Worm (Caenorhabditis elegans) whole organism, L4 larva: Measurements from ENCODE around the gene K11E4.1.

Source experiments
- F44E2.7 ChIP-seq: fragments of 200-800 bp; sonication (Bioruptor generic); IDR thresholded peaks from 2 replicates; pipeline ENCODE4 v2.1.2; 2022; ENCODE audit warnings: missing genetic modification characterization, missing compliant biosample characterization
- Y105C5A.15 ChIP-seq: fragments of 200-800 bp; sonication (Bioruptor generic); IDR thresholded peaks from 2 replicates; pipeline ENCODE4 v1.3.6; 2022; ENCODE audit warnings: missing genetic modification characterization, missing compliant biosample characterization
- Y48G9A.11 ChIP-seq: fragments of 200-800 bp; sonication (Bioruptor generic); IDR thresholded peaks from 2 replicates; pipeline ENCODE4 v1.3.6; 2022; ENCODE audit warnings: missing genetic modification reagents, missing genetic modification characterization, missing compliant biosample characterization
- Y5F2A.4 ChIP-seq: fragments of 200-800 bp; sonication (Bioruptor generic); optimal IDR thresholded peaks from 2 replicates; lab custom pipeline; 2018; ENCODE audit warnings: mild to moderate bottlenecking, missing genetic modification characterization, missing compliant biosample characterization
- attf-4 ChIP-seq: sonication (generic microtip); optimal IDR thresholded peaks from 3 replicates; lab custom pipeline; 2017; ENCODE audit warnings: missing biosample characterization, missing genetic modification characterization
- ceh-62 ChIP-seq: sonication (generic microtip); optimal IDR thresholded peaks from 2 replicates; lab custom pipeline; 2017; ENCODE audit warnings: missing biosample characterization, missing genetic modification characterization
- daf-16 ChIP-seq, 3 experiments: sonication (generic microtip); optimal IDR thresholded peaks; 2 replicates each; lab custom pipeline; 2016 to 2017; ENCODE audit warnings: missing genetic modification characterization in 3 of 3, missing genetic modification reagents in 3 of 3, mild to moderate bottlenecking in 2 of 3, missing compliant biosample characterization in 2 of 3, missing biosample characterization in 1 of 3, moderate library complexity in 1 of 3
- daf-19 ChIP-seq: fragments of 200-800 bp; sonication (Bioruptor generic); conservative IDR thresholded peaks from 2 replicates; pipeline ENCODE4 v1.3.6; 2022; ENCODE audit warnings: missing genetic modification characterization, missing compliant biosample characterization
- daf-8 ChIP-seq: fragments of 200-800 bp; sonication (Bioruptor generic); IDR thresholded peaks from 2 replicates; pipeline ENCODE4 v1.3.6; 2022; ENCODE audit warnings: missing genetic modification characterization, missing compliant biosample characterization
- dmd-8 ChIP-seq: fragments of 200-800 bp; sonication (Bioruptor generic); IDR thresholded peaks from 2 replicates; pipeline ENCODE4 v1.3.6; 2022; ENCODE audit warnings: missing genetic modification characterization, missing compliant biosample characterization
- dmd-9 ChIP-seq: fragments of 200-800 bp; sonication (Bioruptor generic); IDR thresholded peaks from 2 replicates; pipeline ENCODE4 v1.3.6; 2022; ENCODE audit warnings: missing genetic modification reagents, missing genetic modification characterization, missing compliant biosample characterization
- dpl-1 ChIP-seq: fragments of 150-350 bp; optimal IDR thresholded peaks from 2 replicates; lab custom pipeline; 2014; ENCODE audit warnings: missing biosample characterization, missing genetic modification reagents, missing genetic modification characterization
- duxl-1 ChIP-seq: sonication (generic microtip); optimal IDR thresholded peaks from 2 replicates; lab custom pipeline; 2016; ENCODE audit warnings: mild to moderate bottlenecking, missing genetic modification characterization, moderate library complexity, missing compliant biosample characterization; ENCODE audit not compliant: poor library complexity
- dve-1 ChIP-seq: sonication (generic microtip); optimal IDR thresholded peaks from 2 replicates; lab custom pipeline; 2017; ENCODE audit warnings: antibody characterized with exemption, mild to moderate bottlenecking, missing genetic modification characterization, missing compliant biosample characterization; ENCODE audit not compliant: insufficient read depth
- egl-27 ChIP-seq: sonication (generic microtip); optimal IDR thresholded peaks from 3 replicates; lab custom pipeline; 2017; ENCODE audit warnings: missing biosample characterization, missing genetic modification reagents, missing genetic modification characterization
- fkh-10 ChIP-seq: fragments of 150-350 bp; optimal IDR thresholded peaks from 2 replicates; lab custom pipeline; 2014; ENCODE audit warnings: missing biosample characterization, missing genetic modification reagents, missing genetic modification characterization
- fos-1 ChIP-seq: fragments of 150-350 bp; optimal IDR thresholded peaks from 2 replicates; lab custom pipeline; 2014; ENCODE audit warnings: missing biosample characterization, missing genetic modification characterization
- gei-8 ChIP-seq: fragments of 200-800 bp; sonication (Bioruptor generic); optimal IDR thresholded peaks from 2 replicates; lab custom pipeline; 2018; ENCODE audit warnings: mild to moderate bottlenecking, missing genetic modification characterization, missing compliant biosample characterization
- hlh-11 ChIP-seq: fragments of 200-800 bp; sonication (Bioruptor generic); optimal IDR thresholded peaks from 2 replicates; lab custom pipeline; 2018; ENCODE audit warnings: mild to moderate bottlenecking, missing genetic modification characterization, missing compliant biosample characterization
- hlh-30 ChIP-seq: sonication (generic microtip); optimal IDR thresholded peaks from 2 replicates; lab custom pipeline; 2017; ENCODE audit warnings: antibody characterized with exemption, mild to moderate bottlenecking, missing genetic modification characterization, missing compliant biosample characterization; ENCODE audit not compliant: insufficient read depth
- lim-7 ChIP-seq: fragments of 200-800 bp; sonication (Bioruptor generic); IDR thresholded peaks from 2 replicates; pipeline ENCODE4 v1.3.6; 2022; ENCODE audit warnings: missing genetic modification characterization, missing compliant biosample characterization
- lin-1 ChIP-seq: fragments of 200-800 bp; sonication (Bioruptor generic); IDR thresholded peaks from 2 replicates; pipeline ENCODE4 v1.3.6; 2022; ENCODE audit warnings: missing genetic modification reagents, missing genetic modification characterization, missing compliant biosample characterization
- lin-38 ChIP-seq: fragments of 200-800 bp; sonication (Bioruptor generic); IDR thresholded peaks from 2 replicates; pipeline ENCODE4 v1.3.6; 2022; ENCODE audit warnings: missing genetic modification reagents, missing genetic modification characterization, missing compliant biosample characterization
- mdt-29 ChIP-seq: fragments of 200-800 bp; sonication (Bioruptor generic); IDR thresholded peaks from 2 replicates; pipeline ENCODE4 v1.3.6; 2022; ENCODE audit warnings: missing genetic modification reagents, missing genetic modification characterization, missing compliant biosample characterization
- mes-2 ChIP-seq: sonication (generic microtip); optimal IDR thresholded peaks from 2 replicates; lab custom pipeline; 2016; ENCODE audit warnings: missing genotype, mild to moderate bottlenecking, missing genetic modification characterization, missing compliant biosample characterization; ENCODE audit not compliant: poor library complexity, severe bottlenecking
- mxl-3 ChIP-seq: fragments of 200-800 bp; sonication (Bioruptor generic); optimal IDR thresholded peaks from 2 replicates; lab custom pipeline; 2018; ENCODE audit warnings: mild to moderate bottlenecking, missing genetic modification characterization, missing compliant biosample characterization
- nhr-11 ChIP-seq: fragments of 150-350 bp; optimal IDR thresholded peaks from 2 replicates; lab custom pipeline; 2014; ENCODE audit warnings: missing biosample characterization, missing genetic modification characterization
- nhr-237 ChIP-seq: sonication (generic microtip); optimal IDR thresholded peaks from 2 replicates; lab custom pipeline; 2017; ENCODE audit warnings: missing biosample characterization, missing genetic modification characterization
- nhr-25 ChIP-seq: sonication (generic microtip); optimal IDR thresholded peaks from 2 replicates; lab custom pipeline; 2017; ENCODE audit warnings: missing genetic modification characterization, mild to moderate bottlenecking, missing compliant biosample characterization, antibody characterized with exemption, moderate library complexity, borderline replicate concordance; ENCODE audit not compliant: insufficient read depth
- nhr-28 ChIP-seq: fragments of 150-350 bp; optimal IDR thresholded peaks from 2 replicates; lab custom pipeline; 2014; ENCODE audit warnings: missing biosample characterization, missing genetic modification characterization
- nhr-42 ChIP-seq: fragments of 200-800 bp; sonication (Bioruptor generic); IDR thresholded peaks from 2 replicates; pipeline ENCODE4 v1.3.6; 2022; ENCODE audit warnings: missing genetic modification characterization, missing compliant biosample characterization
- nhr-48 ChIP-seq: sonication (generic microtip); optimal IDR thresholded peaks from 2 replicates; lab custom pipeline; 2016; ENCODE audit warnings: mild to moderate bottlenecking, missing genetic modification characterization, missing compliant biosample characterization
- nhr-6 ChIP-seq: fragments of 150-350 bp; optimal IDR thresholded peaks from 2 replicates; lab custom pipeline; 2014; ENCODE audit warnings: missing biosample characterization, missing genetic modification characterization
- pha-4 ChIP-seq, 2 experiments: fragments of 150-350 bp in 1 of 2; fragments of 200-800 bp in 1 of 2; sonication (Bioruptor generic) in 1 of 2; IDR thresholded peaks in 1 of 2; optimal IDR thresholded peaks in 1 of 2; 2 replicates each; pipeline versions ENCODE4 v1.3.6 to Lab custom; 2014 to 2022; ENCODE audit warnings: missing genetic modification characterization in 2 of 2, missing genetic modification reagents in 2 of 2, missing biosample characterization in 1 of 2, missing compliant biosample characterization in 1 of 2
- php-3 ChIP-seq: fragments of 200-800 bp; sonication (Bioruptor generic); IDR thresholded peaks from 2 replicates; pipeline ENCODE4 v1.3.6; 2022; ENCODE audit warnings: missing genetic modification reagents, missing genetic modification characterization, missing compliant biosample characterization
- rbr-2 ChIP-seq: sonication (generic microtip); optimal IDR thresholded peaks from 2 replicates; lab custom pipeline; 2016; ENCODE audit warnings: missing genotype, missing genetic modification characterization, missing compliant biosample characterization
- skn-1 ChIP-seq: fragments of 150-350 bp; optimal IDR thresholded peaks from 2 replicates; lab custom pipeline; 2014; ENCODE audit warnings: missing biosample characterization, missing genetic modification characterization
- spr-1 ChIP-seq: sonication (generic microtip); optimal IDR thresholded peaks from 2 replicates; lab custom pipeline; 2016; ENCODE audit warnings: mild to moderate bottlenecking, missing genetic modification characterization, missing compliant biosample characterization
- vab-7 ChIP-seq: fragments of 200-800 bp; sonication (Bioruptor generic); IDR thresholded peaks from 2 replicates; pipeline ENCODE4 v1.3.6; 2022; ENCODE audit warnings: missing genetic modification reagents, missing genetic modification characterization, missing compliant biosample characterization
- zfp-2 ChIP-seq: sonication (generic microtip); optimal IDR thresholded peaks from 2 replicates; lab custom pipeline; 2016; ENCODE audit warnings: mild to moderate bottlenecking, missing genetic modification characterization, missing compliant biosample characterization
- zip-2 ChIP-seq: fragments of 150-350 bp; optimal IDR thresholded peaks from 2 replicates; lab custom pipeline; 2014; ENCODE audit warnings: missing biosample characterization, missing genetic modification characterization
- ztf-11 ChIP-seq: fragments of 150-350 bp; optimal IDR thresholded peaks from 2 replicates; lab custom pipeline; 2014; ENCODE audit warnings: missing biosample characterization, missing genetic modification characterization

K11E4.1 gene

DNA sequence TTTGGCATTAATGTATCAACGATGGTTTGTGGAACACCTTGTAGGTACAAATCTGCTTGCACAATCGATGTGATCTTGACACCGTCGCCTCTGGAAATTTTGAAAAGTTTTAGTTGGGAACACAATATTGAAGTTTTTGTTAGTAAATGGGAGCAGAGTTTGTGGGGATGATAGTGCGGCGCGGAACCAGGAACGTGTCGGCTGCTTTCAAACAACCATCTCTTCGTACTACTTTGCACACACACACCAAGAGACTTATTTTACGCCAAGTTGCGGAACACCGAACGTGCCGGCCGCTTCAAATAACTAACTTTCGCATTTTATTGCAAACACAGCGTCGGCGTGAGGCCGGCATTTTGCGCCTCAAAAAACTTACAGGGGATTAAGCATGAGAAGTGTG lies 4.9 kb upstream of the K11E4.1 start:
- TF ChIP-seq Y48G9A.11 (GFP tag; lab: Robert Waterston, UW) = no peak
- TF ChIP-seq skn-1 (tag; lab: Kevin White, UChicago) = no peak
- TF ChIP-seq lim-7 (GFP tag; lab: Robert Waterston, UW) = no peak
- no peak for TF ChIP-seq duxl-1 (tag; lab: Kevin White, UChicago)
- TF ChIP-seq daf-8 = no peak
- TF ChIP-seq nhr-11 (tag; lab: Kevin White, UChicago) = no peak
- no peak for TF ChIP-seq nhr-25 (tag; lab: Kevin White, UChicago)
- no peak for TF ChIP-seq nhr-42 (GFP tag; lab: Robert Waterston, UW)
- no peak for TF ChIP-seq nhr-6 (tag; lab: Kevin White, UChicago)
- no peak for TF ChIP-seq zfp-2 (tag; lab: Kevin White, UChicago)
- no peak for TF ChIP-seq nhr-28 (tag; lab: Kevin White, UChicago)
- TF ChIP-seq, all 104 proteins: peak for 0

DNA sequence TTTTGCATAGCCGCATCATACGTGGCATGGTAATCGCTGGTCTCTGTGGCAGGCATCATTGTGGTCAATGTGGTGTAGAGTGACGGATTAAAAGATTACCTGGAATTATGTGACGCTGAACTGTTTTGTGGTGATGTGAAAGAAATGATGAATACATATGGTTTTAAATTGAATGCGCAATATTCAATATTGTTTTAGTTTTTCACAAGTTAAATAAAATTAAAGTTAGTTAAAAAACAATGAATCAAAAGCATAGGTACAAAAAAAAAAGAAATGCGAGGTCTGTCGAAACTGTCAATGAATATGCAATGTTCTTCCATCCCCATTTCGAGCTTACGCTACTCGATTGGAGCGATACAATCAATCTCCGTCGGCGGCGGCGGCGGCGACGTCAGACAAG lies 2.0 kb upstream of the K11E4.1 start, which contains the start of gene K02D3.2:
Gene K02D3.2 (minus strand): TSS at position 101 of the 400 bp plus-strand sequence.
- no peak for TF ChIP-seq nhr-237 (tag; lab: Kevin White, UChicago)
- no peak for TF ChIP-seq spr-1 (tag; lab: Kevin White, UChicago)
- no peak for TF ChIP-seq fos-1 (tag; lab: Kevin White, UChicago)
- TF ChIP-seq daf-19 (GFP tag; lab: Robert Waterston, UW) = no peak
- no peak for TF ChIP-seq gei-8 (GFP tag; lab: Kevin White, UChicago)
- no peak for TF ChIP-seq ztf-11 (tag; lab: Kevin White, UChicago)
- no peak for TF ChIP-seq attf-4 (tag; lab: Kevin White, UChicago)
- no peak for TF ChIP-seq egl-27 (tag; lab: Kevin White, UChicago)
- TF ChIP-seq nhr-28 (tag; lab: Kevin White, UChicago) = no peak
- TF ChIP-seq Y105C5A.15 (GFP tag; lab: Robert Waterston, UW) = no peak
- no peak for TF ChIP-seq vab-7 (GFP tag; lab: Robert Waterston, UW)
- TF ChIP-seq dve-1 = no peak

- TF ChIP-seq vab-7 (GFP tag; lab: Robert Waterston, UW) (no peak), egl-27 (tag; lab: Kevin White, UChicago) (no peak), dmd-8 (GFP tag; lab: Robert Waterston, UW) (no peak), fkh-10 (GFP tag; lab: Kevin White, UChicago) (no peak), ztf-11 (tag; lab: Kevin White, UChicago) (no peak), ceh-62 (tag; lab: Kevin White, UChicago) (no peak), nhr-237 (tag; lab: Kevin White, UChicago) (no peak), php-3 (GFP tag; lab: Robert Waterston, UW) (no peak), duxl-1 (tag; lab: Kevin White, UChicago) (no peak), mxl-3 (GFP tag; lab: Kevin White, UChicago) (no peak), hlh-11 (tag; lab: Kevin White, UChicago) (no peak), F44E2.7 (GFP tag; lab: Robert Waterston, UW) (no peak), nhr-11 (tag; lab: Kevin White, UChicago) (peak; percentile 23), zip-2 (no peak), hlh-30 (no peak), attf-4 (tag; lab: Kevin White, UChicago) (no peak), daf-16 (GFP tag; optimal IDR thresholded peaks at IDR 0.05; lab: Kevin White, UChicago) (peak in 1 of 2 experiments; percentile 72), daf-16 (tag; optimal IDR thresholded peaks at IDR 0.05; lab: Kevin White, UChicago) (no peak)
- TF ChIP-seq, all 104 proteins: peak for 2
These were observed 965 bp upstream of the K11E4.1 start for ce11 chrX:13712992-13713391.

- peak; percentile 75; the same call in 1 of the 2 replicates for TF ChIP-seq pha-4 (GFP tag; IDR thresholded peaks at IDR 0.05; lab: Robert Waterston, UW)
- no peak for TF ChIP-seq pha-4 (tag; optimal IDR thresholded peaks at IDR 0.05; lab: Kevin White, UChicago)
- TF ChIP-seq lin-1 (GFP tag; lab: Robert Waterston, UW) = peak; percentile 44; the same call in 1 of the 2 replicates
- peak; percentile 77 for TF ChIP-seq dmd-8 (GFP tag; lab: Robert Waterston, UW)
- peak; percentile 22 for TF ChIP-seq hlh-11 (tag; lab: Kevin White, UChicago)
- TF ChIP-seq vab-7 (GFP tag; lab: Robert Waterston, UW) = peak; percentile 67; the same call in 1 of the 2 replicates
- TF ChIP-seq Y5F2A.4 (GFP tag; lab: Kevin White, UChicago) = peak; percentile 35
- peak; percentile 7 for TF ChIP-seq spr-1 (tag; lab: Kevin White, UChicago)
- TF ChIP-seq dmd-9 (GFP tag; lab: Robert Waterston, UW) = peak; percentile 70
- no peak for TF ChIP-seq dpl-1
- TF ChIP-seq mdt-29 (GFP tag; lab: Robert Waterston, UW) = 0 out of 2 replicates have a peak, but pooled peaks have one; percentile 43
- TF ChIP-seq nhr-48 (tag; lab: Kevin White, UChicago) = peak; percentile 33
- peak; percentile 71 for TF ChIP-seq lim-7 (GFP tag; lab: Robert Waterston, UW)
- peak in 1 of 2 experiments; percentile 72 for TF ChIP-seq daf-16 (GFP tag; optimal IDR thresholded peaks at IDR 0.05; lab: Kevin White, UChicago)
- peak; percentile 33 for TF ChIP-seq daf-16 (tag; optimal IDR thresholded peaks at IDR 0.05; lab: Kevin White, UChicago)
- TF ChIP-seq lin-38 (GFP tag; lab: Robert Waterston, UW) = no peak
- 0 out of 2 replicates have a peak, but pooled peaks have one; percentile 45 for TF ChIP-seq daf-19 (GFP tag; lab: Robert Waterston, UW)
- no peak for TF ChIP-seq rbr-2 (tag; lab: Kevin White, UChicago)
- TF ChIP-seq mes-2 (tag; lab: Kevin White, UChicago) = peak; percentile 56
These were observed 753 bp downstream of the K11E4.1 start for ce11 chrX:13714710-13715109.
